Worm (Caenorhabditis elegans): ENCODE results near the gene F23H12.5.

DNA sequence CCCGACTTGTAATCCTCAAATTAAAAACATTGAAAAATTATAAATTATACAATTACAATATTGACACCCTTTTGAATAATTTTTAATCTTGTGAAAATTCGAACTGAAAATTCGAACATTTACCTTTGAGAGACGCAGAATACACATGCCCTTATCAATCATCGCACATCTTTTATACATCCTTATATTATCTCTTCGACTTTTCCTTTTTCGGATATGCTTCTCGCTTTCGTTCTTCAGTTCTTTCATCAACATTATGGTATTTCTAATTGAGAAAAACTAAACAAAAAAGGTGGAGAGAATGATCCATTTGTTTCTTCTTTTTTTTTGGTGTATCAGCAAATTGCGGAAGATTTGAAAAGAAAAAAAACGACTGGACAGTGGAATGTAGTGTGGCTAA lies 9.1 kb upstream of the F23H12.5 start:
- no peak for TF ChIP-seq fkh-10 (GFP tag; optimal IDR thresholded peaks at IDR 0.05)
- no peak for TF ChIP-seq sox-4 (tag; optimal IDR thresholded peaks at IDR 0.05)
